Worm (Caenorhabditis elegans): ENCODE data around the gene mec-3.

ce11 chrIV:10457137-10457536, 4.5 kb downstream of the mec-3 start, which contains the start of gene srb-17:
- TF ChIP-seq F26F4.8 (GFP tag; conservative IDR thresholded peaks at IDR 0.05) (no peak), unc-62 (GFP tag; optimal IDR thresholded peaks at IDR 0.05 in 1 of 2) (no peak), unc-62 (tag; optimal IDR thresholded peaks at IDR 0.05) (no peak), mep-1 (tag; optimal IDR thresholded peaks at IDR 0.05) (no peak), fkh-10 (GFP tag; optimal IDR thresholded peaks at IDR 0.05) (no peak), fos-1 (tag; optimal IDR thresholded peaks at IDR 0.05) (no peak), R02D3.7 (tag; optimal IDR thresholded peaks at IDR 0.05) (no peak), ztf-11 (tag; optimal IDR thresholded peaks at IDR 0.05) (no peak), pha-4 (GFP tag; IDR thresholded peaks at IDR 0.05) (no peak), pha-4 (tag; optimal IDR thresholded peaks at IDR 0.05) (no peak), aha-1 (tag) (no peak), ama-1 (optimal IDR thresholded peaks at IDR 0.05) (no peak), skn-1 (tag; optimal IDR thresholded peaks at IDR 0.05) (no peak), lsy-2 (tag; optimal IDR thresholded peaks at IDR 0.05) (no peak)
